Fruit fly (Drosophila melanogaster) whole organism, embryonic: ENCODE measurements around the gene Ldaf1.

Experiments
- Adf1 ChIP-seq: fragments of 200-800 bp; sonication (Bioruptor generic); IDR thresholded peaks from 2 replicates; pipeline ENCODE4 v1.3.6; 2022; ENCODE audit warnings: missing biosample characterization, missing genetic modification characterization
- Bgb ChIP-seq: fragments of 200-800 bp; sonication (Bioruptor generic); IDR thresholded peaks from 2 replicates; pipeline ENCODE4 v1.3.6; 2022; ENCODE audit warnings: missing biosample characterization, missing genetic modification characterization; ENCODE audit not compliant: partially characterized antibody
- Bteb2 ChIP-seq: fragments of 200-800 bp; sonication (Bioruptor generic); optimal IDR thresholded peaks from 2 replicates; lab custom pipeline; 2016; ENCODE audit warnings: missing biosample characterization, missing genetic modification characterization
- CG11247 ChIP-seq: fragments of 200-800 bp; sonication (Bioruptor generic); IDR thresholded peaks from 2 replicates; pipeline ENCODE4 v1.3.6; 2022; ENCODE audit warnings: missing biosample characterization, missing genetic modification characterization
- CG12236 ChIP-seq: fragments of 200-800 bp; sonication (Bioruptor generic); optimal IDR thresholded peaks from 2 replicates; lab custom pipeline; 2016; ENCODE audit warnings: missing biosample characterization, missing genetic modification characterization
- CG12391 ChIP-seq: fragments of 200-800 bp; sonication (Bioruptor generic); optimal IDR thresholded peaks from 3 replicates; lab custom pipeline; 2018; ENCODE audit warnings: missing biosample characterization, mild to moderate bottlenecking, missing genetic modification characterization, moderate library complexity
- CG13287 ChIP-seq: fragments of 200-800 bp; sonication (Bioruptor generic); IDR thresholded peaks from 2 replicates; pipeline ENCODE4 v1.3.6; 2022; ENCODE audit warnings: missing biosample characterization, missing genetic modification characterization; ENCODE audit not compliant: partially characterized antibody
- CG17912 ChIP-seq: fragments of 200-800 bp; sonication (Bioruptor generic); optimal IDR thresholded peaks from 2 replicates; lab custom pipeline; 2018; ENCODE audit warnings: missing biosample characterization, mild to moderate bottlenecking, missing genetic modification characterization
- CG1832 ChIP-seq: fragments of 200-800 bp; sonication (Bioruptor generic); optimal IDR thresholded peaks from 2 replicates; lab custom pipeline; 2017; ENCODE audit warnings: missing biosample characterization, mild to moderate bottlenecking, missing genetic modification characterization, inconsistent platforms
- CG2120 ChIP-seq: fragments of 200-800 bp; sonication (Bioruptor generic); optimal IDR thresholded peaks from 3 replicates; lab custom pipeline; 2016; ENCODE audit warnings: missing biosample characterization, missing genetic modification characterization
- CG2202 ChIP-seq: fragments of 200-800 bp; sonication (Bioruptor generic); optimal IDR thresholded peaks from 2 replicates; lab custom pipeline; 2018; ENCODE audit warnings: missing biosample characterization, mild to moderate bottlenecking, missing genetic modification characterization
- CG2712 ChIP-seq: fragments of 200-800 bp; optimal IDR thresholded peaks from 3 replicates; lab custom pipeline; 2019; ENCODE audit warnings: missing biosample characterization, mild to moderate bottlenecking, missing genetic modification characterization, moderate library complexity
- CG4282 ChIP-seq: fragments of 200-800 bp; sonication (Bioruptor generic); optimal IDR thresholded peaks from 2 replicates; lab custom pipeline; 2016; ENCODE audit warnings: missing biosample characterization, missing genetic modification characterization
- CG4617 ChIP-seq: fragments of 200-800 bp; sonication (Bioruptor generic); optimal IDR thresholded peaks from 3 replicates; lab custom pipeline; 2016; ENCODE audit warnings: missing biosample characterization, missing genetic modification characterization, borderline replicate concordance
- CG5245 ChIP-seq: fragments of 200-800 bp; sonication (Bioruptor generic); optimal IDR thresholded peaks from 3 replicates; lab custom pipeline; 2016; ENCODE audit warnings: missing biosample characterization, missing genetic modification characterization
- CG6175 ChIP-seq: fragments of 200-800 bp; sonication (Bioruptor generic); IDR thresholded peaks from 3 replicates; pipeline ENCODE4 v1.3.6; 2022; ENCODE audit warnings: missing biosample characterization, missing genetic modification characterization
- CG7963 ChIP-seq: fragments of 200-800 bp; sonication (Bioruptor generic); IDR thresholded peaks from 3 replicates; pipeline ENCODE4 v1.3.6; 2022; ENCODE audit warnings: missing biosample characterization, missing genetic modification characterization; ENCODE audit not compliant: partially characterized antibody
- CG7987 ChIP-seq: fragments of 200-800 bp; sonication (Bioruptor generic); optimal IDR thresholded peaks from 2 replicates; lab custom pipeline; 2018; ENCODE audit warnings: missing biosample characterization, mild to moderate bottlenecking, missing genetic modification characterization, moderate library complexity
- CHES-1-like ChIP-seq: fragments of 200-800 bp; sonication (Bioruptor generic); optimal IDR thresholded peaks from 2 replicates; lab custom pipeline; 2016; ENCODE audit warnings: missing biosample characterization, missing genetic modification characterization
- Chrac-16 ChIP-seq: fragments of 200-800 bp; sonication (Bioruptor generic); optimal IDR thresholded peaks from 3 replicates; lab custom pipeline; 2016; ENCODE audit warnings: missing biosample characterization, missing genetic modification characterization
- Doc3 ChIP-seq: fragments of 200-800 bp; sonication (Bioruptor generic); IDR thresholded peaks from 3 replicates; pipeline ENCODE4 v1.3.6; 2022; ENCODE audit warnings: missing biosample characterization, missing genetic modification characterization; ENCODE audit not compliant: partially characterized antibody
- Dref ChIP-seq: fragments of 200-800 bp; sonication (Bioruptor generic); IDR thresholded peaks from 2 replicates; pipeline ENCODE4 v1.3.6; 2022; ENCODE audit warnings: missing biosample characterization, missing genetic modification characterization
- Ets65A ChIP-seq: fragments of 200-800 bp; sonication (Bioruptor generic); peaks from one replicate; lab custom pipeline; 2016; ENCODE audit warnings: missing biosample characterization, missing genetic modification characterization
- GATAe ChIP-seq: fragments of 200-800 bp; sonication (Bioruptor generic); conservative IDR thresholded peaks from 2 replicates; pipeline ENCODE4 v1.3.6; 2022; ENCODE audit warnings: missing biosample characterization, missing genetic modification characterization
- H2.0 ChIP-seq: fragments of 200-800 bp; sonication (Bioruptor generic); IDR thresholded peaks from 2 replicates; pipeline ENCODE4 v1.3.6; 2022; ENCODE audit warnings: missing biosample characterization, missing genetic modification characterization
- HLH3B ChIP-seq: fragments of 200-800 bp; sonication (Bioruptor generic); IDR thresholded peaks from 2 replicates; pipeline ENCODE4 v1.3.6; 2022; ENCODE audit warnings: missing biosample characterization, missing genetic modification characterization
- Hmx ChIP-seq: fragments of 200-800 bp; sonication (Bioruptor generic); optimal IDR thresholded peaks from 2 replicates; lab custom pipeline; 2016; ENCODE audit warnings: missing biosample characterization, missing genetic modification characterization
- Hr3 ChIP-seq: fragments of 200-800 bp; sonication (Bioruptor generic); optimal IDR thresholded peaks from 3 replicates; lab custom pipeline; 2016; ENCODE audit warnings: missing biosample characterization, missing genetic modification characterization
- Hr78 ChIP-seq, 2 experiments: fragments of 200-800 bp in 1 of 2; fragments of >200 bp in 1 of 2; sonication (Bioruptor generic) in 1 of 2; optimal IDR thresholded peaks; 2 replicates each; lab custom pipeline; 2017 to 2019; ENCODE audit warnings: missing biosample characterization in 2 of 2, missing genetic modification characterization in 2 of 2, mild to moderate bottlenecking in 1 of 2, moderate library complexity in 1 of 2
- Lpt ChIP-seq: fragments of >200 bp; optimal IDR thresholded peaks from 2 replicates; lab custom pipeline; 2018; ENCODE audit warnings: missing biosample characterization, missing genetic modification characterization
- Med ChIP-seq: fragments of 200-800 bp; sonication (Bioruptor generic); peaks from one replicate; lab custom pipeline; 2016; ENCODE audit warnings: missing biosample characterization, missing genetic modification characterization, mild to moderate bottlenecking, inconsistent platforms, moderate library complexity
- Pdp1 ChIP-seq, 2 experiments: fragments of 200-800 bp; sonication (Bioruptor generic); optimal IDR thresholded peaks; 3 replicates each; lab custom pipeline; 2016; ENCODE audit warnings: missing biosample characterization in 2 of 2, missing genetic modification characterization in 2 of 2, mild to moderate bottlenecking in 1 of 2, moderate library complexity in 1 of 2
- Poxn ChIP-seq: fragments of 200-800 bp; sonication (Bioruptor generic); IDR thresholded peaks from 2 replicates; pipeline ENCODE4 v1.3.6; 2022; ENCODE audit warnings: missing biosample characterization, missing genetic modification characterization
- Sry-δ ChIP-seq: fragments of 200-800 bp; sonication (Bioruptor generic); optimal IDR thresholded peaks from 2 replicates; lab custom pipeline; 2016; ENCODE audit warnings: missing biosample characterization, missing genetic modification characterization
- Trl ChIP-seq, 3 experiments: fragments of >200 bp in 2 of 3; fragments of 200-800 bp in 1 of 3; sonication (Bioruptor generic) in 1 of 3; optimal IDR thresholded peaks; 2 replicates in 1 of 3; 3 replicates in 2 of 3; lab custom pipeline; 2016 to 2017; ENCODE audit warnings: missing biosample characterization in 1 of 3, missing genetic modification characterization in 1 of 3
- crol ChIP-seq: fragments of 200-800 bp; sonication (Bioruptor generic); IDR thresholded peaks from 2 replicates; pipeline ENCODE4 v1.3.6; 2022; ENCODE audit warnings: missing biosample characterization, missing genetic modification characterization
- cwo ChIP-seq: fragments of 200-800 bp; sonication (Bioruptor generic); optimal IDR thresholded peaks from 3 replicates; lab custom pipeline; 2017; ENCODE audit warnings: missing biosample characterization, missing genetic modification characterization, mild to moderate bottlenecking, moderate library complexity, missing genetic modification reagents
- dimm ChIP-seq: fragments of 200-800 bp; sonication (Bioruptor generic); IDR thresholded peaks from 2 replicates; pipeline ENCODE4 v1.3.6; 2022; ENCODE audit warnings: missing biosample characterization, missing genetic modification characterization
- disco-r ChIP-seq: fragments of 200-800 bp; sonication (Bioruptor generic); optimal IDR thresholded peaks from 2 replicates; lab custom pipeline; 2016; ENCODE audit warnings: missing biosample characterization, missing genetic modification characterization
- dmrt99B ChIP-seq: fragments of 200-800 bp; sonication (Bioruptor generic); optimal IDR thresholded peaks from 2 replicates; lab custom pipeline; 2018; ENCODE audit warnings: missing biosample characterization, mild to moderate bottlenecking, missing genetic modification characterization, moderate library complexity
- exex ChIP-seq: fragments of 200-800 bp; sonication (Bioruptor generic); optimal IDR thresholded peaks from 4 replicates; lab custom pipeline; 2018; ENCODE audit warnings: missing biosample characterization, mild to moderate bottlenecking, missing genetic modification characterization, moderate library complexity
- grau ChIP-seq: fragments of 200-800 bp; optimal IDR thresholded peaks from 3 replicates; lab custom pipeline; 2019; ENCODE audit warnings: missing biosample characterization, mild to moderate bottlenecking, missing genetic modification characterization, moderate library complexity
- gsb ChIP-seq: fragments of 200-800 bp; sonication (Bioruptor generic); IDR thresholded peaks from 2 replicates; pipeline ENCODE4 v1.3.6; 2022; ENCODE audit warnings: missing biosample characterization, missing genetic modification characterization
- ind ChIP-seq: fragments of 200-800 bp; sonication (Bioruptor generic); optimal IDR thresholded peaks from 3 replicates; lab custom pipeline; 2016; ENCODE audit warnings: missing biosample characterization, missing genetic modification characterization
- phol ChIP-seq: fragments of 200-800 bp; sonication (Bioruptor generic); optimal IDR thresholded peaks from 3 replicates; lab custom pipeline; 2018; ENCODE audit warnings: missing biosample characterization, mild to moderate bottlenecking, missing genetic modification characterization, moderate library complexity
- ro ChIP-seq: fragments of 200-800 bp; sonication (Bioruptor generic); IDR thresholded peaks from 2 replicates; pipeline ENCODE4 v1.3.6; 2022; ENCODE audit warnings: missing biosample characterization, missing genetic modification characterization
- slou ChIP-seq: fragments of 200-800 bp; sonication (Bioruptor generic); optimal IDR thresholded peaks from 3 replicates; lab custom pipeline; 2016; ENCODE audit warnings: missing biosample characterization, missing genetic modification characterization
- sug ChIP-seq: fragments of 200-800 bp; optimal IDR thresholded peaks from 2 replicates; lab custom pipeline; 2019; ENCODE audit warnings: missing biosample characterization, mild to moderate bottlenecking, missing genetic modification characterization, moderate library complexity

Ldaf1 gene

dm6 chrX:1901605-1902136 is at the start of gene Ldaf1 (continued):
- TF ChIP-seq Bgb (GFP tag; lab: Robert Waterston, UW) (no peak), ind (GFP tag; lab: Kevin White, UChicago) (no peak), CG12391 (no peak), CG2120 (GFP tag; lab: Kevin White, UChicago) (peak; percentile 7), ro (GFP tag; lab: Robert Waterston, UW) (no peak), Bteb2 (no peak), CHES-1-like (GFP tag; lab: Kevin White, UChicago) (no peak), Doc3 (GFP tag; lab: Robert Waterston, UW) (no peak), CG4617 (GFP tag; lab: Kevin White, UChicago) (peak; percentile 21), CG1832 (GFP tag; lab: Kevin White, UChicago) (no peak), dmrt99B (tag; lab: Kevin White, UChicago) (no peak), CG2202 (tag; lab: Kevin White, UChicago) (no peak), Chrac-16 (no peak), grau (tag; lab: Kevin White, UChicago) (peak; percentile 20), CG11247 (GFP tag; lab: Robert Waterston, UW) (no peak), Hr3 (GFP tag; lab: Kevin White, UChicago) (no peak)

dm6 chrX:1950311-1950710 is 48.6 kb upstream of the Ldaf1 start:
- no peak for TF ChIP-seq Poxn (GFP tag; lab: Robert Waterston, UW)
- TF ChIP-seq Med (GFP tag; lab: Kevin White, UChicago): peak; percentile 27
- peak; percentile 41 for TF ChIP-seq cwo (GFP tag; lab: Kevin White, UChicago)
- TF ChIP-seq Trl (optimal IDR thresholded peaks at IDR 0.05; lab: Kevin White, UChicago): peak; percentile 5 to 24
- TF ChIP-seq Trl (GFP tag; optimal IDR thresholded peaks at IDR 0.05; lab: Kevin White, UChicago): no peak
- TF ChIP-seq exex (tag; lab: Kevin White, UChicago): peak; percentile 14
- TF ChIP-seq Hr78 (GFP tag; optimal IDR thresholded peaks at IDR 0.05; lab: Kevin White, UChicago): no peak
- no peak for TF ChIP-seq Sry-δ (GFP tag; lab: Kevin White, UChicago)
- 0 out of 3 replicates have a peak, but pooled peaks have one; percentile 7 for TF ChIP-seq CG6175 (GFP tag; lab: Robert Waterston, UW)
- TF ChIP-seq sug: peak; percentile 0
- 0 out of 2 replicates have a peak, but pooled peaks have one; percentile 24 for TF ChIP-seq Dref (GFP tag; lab: Robert Waterston, UW)
- TF ChIP-seq GATAe: peak; percentile 58; the same call in 1 of the 2 replicates
- no peak for TF ChIP-seq HLH3B (GFP tag; lab: Robert Waterston, UW)
- TF ChIP-seq CG7987: peak; percentile 8
- peak; percentile 94 for TF ChIP-seq crol (GFP tag; lab: Robert Waterston, UW)
- TF ChIP-seq Hmx (GFP tag; lab: Kevin White, UChicago): no peak
- 0 out of 2 replicates have a peak, but pooled peaks have one; percentile 7 for TF ChIP-seq Bgb (GFP tag; lab: Robert Waterston, UW)

- TF ChIP-seq CG4282: no peak
- TF ChIP-seq CG5245: no peak
- no peak for TF ChIP-seq phol (tag; lab: Kevin White, UChicago)
- no peak for TF ChIP-seq H2.0 (GFP tag; lab: Robert Waterston, UW)
- TF ChIP-seq Pdp1 (GFP tag; optimal IDR thresholded peaks at IDR 0.05; lab: Kevin White, UChicago): no peak
- peak; percentile 11; the same call in 1 of the 2 replicates for TF ChIP-seq Adf1 (GFP tag; lab: Robert Waterston, UW)
- no peak for TF ChIP-seq Bgb (GFP tag; lab: Robert Waterston, UW)
- TF ChIP-seq CG7963 (GFP tag; lab: Robert Waterston, UW): no peak
- no peak for TF ChIP-seq CG13287 (GFP tag; lab: Robert Waterston, UW)
- peak; percentile 69 for TF ChIP-seq Ets65A (GFP tag; lab: Kevin White, UChicago)
- no peak for TF ChIP-seq CG2712
- TF ChIP-seq disco-r (GFP tag; lab: Kevin White, UChicago): no peak
- TF ChIP-seq CG12236: no peak
- no peak for TF ChIP-seq Lpt (GFP tag; lab: Kevin White, UChicago)
- TF ChIP-seq gsb (GFP tag; lab: Robert Waterston, UW): no peak
- TF ChIP-seq slou (GFP tag; lab: Kevin White, UChicago): no peak
- no peak for TF ChIP-seq CG17912 (GFP tag; lab: Kevin White, UChicago)
- no peak for TF ChIP-seq dimm (GFP tag; lab: Robert Waterston, UW)
These were observed 47.9 kb upstream of the Ldaf1 start for dm6 chrX:1949598-1949997.
